Fruit fly (Drosophila melanogaster) whole organism, embryonic: ENCODE data around the gene CAHbeta.

Experiments used
- Abd-B ChIP-seq: fragments of 200-800 bp; sonication (Bioruptor generic); optimal IDR thresholded peaks from 2 replicates; lab custom pipeline; 2018; ENCODE audit warnings: missing biosample characterization, mild to moderate bottlenecking, missing genetic modification characterization, moderate library complexity
- CG13296 ChIP-seq: fragments of 200-800 bp; sonication (Bioruptor generic); optimal IDR thresholded peaks from 3 replicates; lab custom pipeline; 2018; ENCODE audit warnings: missing biosample characterization, mild to moderate bottlenecking, missing genetic modification characterization
- CG13424 ChIP-seq: fragments of 200-800 bp; sonication (Bioruptor generic); optimal IDR thresholded peaks from 2 replicates; lab custom pipeline; 2019; ENCODE audit warnings: missing biosample characterization, mild to moderate bottlenecking, missing genetic modification characterization, moderate library complexity
- CG14710 ChIP-seq: fragments of 200-800 bp; sonication (Bioruptor generic); optimal IDR thresholded peaks from 3 replicates; lab custom pipeline; 2019; ENCODE audit warnings: missing biosample characterization, mild to moderate bottlenecking, missing genetic modification characterization, moderate library complexity
- CG15269 ChIP-seq: fragments of 200-800 bp; sonication (Bioruptor generic); optimal IDR thresholded peaks from 2 replicates; lab custom pipeline; 2018; ENCODE audit warnings: missing biosample characterization, mild to moderate bottlenecking, missing genetic modification characterization, moderate library complexity
- CG15601 ChIP-seq: fragments of 200-800 bp; sonication (Bioruptor generic); optimal IDR thresholded peaks from 3 replicates; lab custom pipeline; 2019; ENCODE audit warnings: missing biosample characterization, mild to moderate bottlenecking, missing genetic modification characterization, moderate library complexity
- CG17328 ChIP-seq: fragments of 200-800 bp; sonication (Bioruptor generic); IDR thresholded peaks from 2 replicates; pipeline ENCODE4 v1.3.6; 2022; ENCODE audit warnings: missing biosample characterization, missing genetic modification characterization
- CG17361 ChIP-seq: fragments of 200-800 bp; sonication (Bioruptor generic); IDR thresholded peaks from 3 replicates; pipeline ENCODE4 v1.3.6; 2022; ENCODE audit warnings: missing biosample characterization, missing genetic modification characterization
- CG2678 ChIP-seq: fragments of 200-800 bp; sonication (Bioruptor generic); optimal IDR thresholded peaks from 3 replicates; lab custom pipeline; 2019; ENCODE audit warnings: missing biosample characterization, mild to moderate bottlenecking, missing genetic modification characterization, moderate library complexity
- CG30020 ChIP-seq: fragments of 200-800 bp; optimal IDR thresholded peaks from 2 replicates; lab custom pipeline; 2019; ENCODE audit warnings: missing biosample characterization, mild to moderate bottlenecking, missing genetic modification characterization, moderate library complexity
- CG33557 ChIP-seq: fragments of 200-800 bp; sonication (Bioruptor generic); optimal IDR thresholded peaks from 2 replicates; lab custom pipeline; 2019; ENCODE audit warnings: missing biosample characterization, mild to moderate bottlenecking, missing genetic modification characterization, moderate library complexity
- CG4424 ChIP-seq: fragments of 200-800 bp; sonication (Bioruptor generic); optimal IDR thresholded peaks from 3 replicates; lab custom pipeline; 2016; ENCODE audit warnings: missing biosample characterization, missing genetic modification characterization
- CG4707 ChIP-seq: fragments of 200-800 bp; sonication (Bioruptor generic); optimal IDR thresholded peaks from 2 replicates; lab custom pipeline; 2018; ENCODE audit warnings: missing biosample characterization, mild to moderate bottlenecking, missing genetic modification characterization, moderate library complexity
- CG7556 ChIP-seq: fragments of 200-800 bp; sonication (Bioruptor generic); optimal IDR thresholded peaks from 2 replicates; lab custom pipeline; 2017; ENCODE audit warnings: missing biosample characterization, mild to moderate bottlenecking, missing genetic modification characterization
- CG9727 ChIP-seq: fragments of 200-800 bp; sonication (Bioruptor generic); optimal IDR thresholded peaks from 3 replicates; lab custom pipeline; 2017; ENCODE audit warnings: missing biosample characterization, mild to moderate bottlenecking, missing genetic modification characterization
- CoRest ChIP-seq: fragments of 200-800 bp; sonication (Bioruptor generic); optimal IDR thresholded peaks from 3 replicates; lab custom pipeline; 2018; ENCODE audit warnings: missing biosample characterization, mild to moderate bottlenecking, missing genetic modification characterization, moderate library complexity
- D ChIP-seq, 2 experiments: fragments of 200-800 bp in 1 of 2; fragments of >200 bp in 1 of 2; sonication (Bioruptor generic) in 1 of 2; optimal IDR thresholded peaks; 2 replicates in 1 of 2; 3 replicates in 1 of 2; lab custom pipeline; 2017; ENCODE audit warnings: mild to moderate bottlenecking in 1 of 2, missing biosample characterization in 1 of 2, missing genetic modification characterization in 1 of 2, missing genetic modification reagents in 1 of 2
- Doc3 ChIP-seq: fragments of 200-800 bp; sonication (Bioruptor generic); IDR thresholded peaks from 3 replicates; pipeline ENCODE4 v1.3.6; 2022; ENCODE audit warnings: missing biosample characterization, missing genetic modification characterization; ENCODE audit not compliant: partially characterized antibody
- HLH54F ChIP-seq: fragments of 200-800 bp; sonication (Bioruptor generic); optimal IDR thresholded peaks from 3 replicates; lab custom pipeline; 2016; ENCODE audit warnings: missing biosample characterization, missing genetic modification characterization
- Hr51 ChIP-seq, 2 experiments: fragments of 200-800 bp; sonication (Bioruptor generic); optimal IDR thresholded peaks; 2 replicates in 1 of 2; 3 replicates in 1 of 2; lab custom pipeline; 2016 to 2018; ENCODE audit warnings: missing biosample characterization in 2 of 2, missing genetic modification characterization in 2 of 2, mild to moderate bottlenecking in 1 of 2, moderate library complexity in 1 of 2
- NFAT ChIP-seq: fragments of 200-800 bp; sonication (Bioruptor generic); IDR thresholded peaks from 2 replicates; pipeline ENCODE4 v1.3.6; 2022; ENCODE audit warnings: missing biosample characterization, missing genetic modification characterization
- Rfx ChIP-seq: fragments of 200-800 bp; sonication (Bioruptor generic); IDR thresholded peaks from 2 replicates; pipeline ENCODE4 v1.3.6; 2022; ENCODE audit warnings: missing biosample characterization, missing genetic modification characterization
- Sox100B ChIP-seq: fragments of 200-800 bp; sonication (Bioruptor generic); optimal IDR thresholded peaks from 3 replicates; lab custom pipeline; 2018; ENCODE audit warnings: missing biosample characterization, mild to moderate bottlenecking, missing genetic modification characterization
- Spps ChIP-seq: fragments of 200-800 bp; sonication (Bioruptor generic); optimal IDR thresholded peaks from 2 replicates; lab custom pipeline; 2018; ENCODE audit warnings: missing biosample characterization, mild to moderate bottlenecking, missing genetic modification characterization
- az2 ChIP-seq: fragments of 200-800 bp; sonication (Bioruptor generic); optimal IDR thresholded peaks from 3 replicates; lab custom pipeline; 2016; ENCODE audit warnings: missing biosample characterization, missing genetic modification characterization
- bcd ChIP-seq: fragments of 200-800 bp; sonication (Bioruptor generic); optimal IDR thresholded peaks from 2 replicates; lab custom pipeline; 2017; ENCODE audit warnings: missing biosample characterization, mild to moderate bottlenecking, missing genetic modification characterization
- bigmax ChIP-seq: fragments of 200-800 bp; sonication (Bioruptor generic); optimal IDR thresholded peaks from 2 replicates; lab custom pipeline; 2018; ENCODE audit warnings: missing biosample characterization, mild to moderate bottlenecking, missing genetic modification characterization
- chn ChIP-seq: fragments of 200-800 bp; sonication (Bioruptor generic); optimal IDR thresholded peaks from 2 replicates; lab custom pipeline; 2016; ENCODE audit warnings: missing biosample characterization, missing genetic modification characterization
- corto ChIP-seq: fragments of 200-800 bp; sonication (Bioruptor generic); optimal IDR thresholded peaks from 2 replicates; lab custom pipeline; 2016; ENCODE audit warnings: missing biosample characterization, mild to moderate bottlenecking, missing genetic modification characterization, moderate library complexity
- croc ChIP-seq: fragments of 200-800 bp; sonication (Bioruptor generic); conservative IDR thresholded peaks from 3 replicates; pipeline ENCODE4 v1.3.6; 2022; ENCODE audit warnings: missing biosample characterization, missing genetic modification characterization
- crp ChIP-seq, 2 experiments: fragments of 200-800 bp; sonication (Bioruptor generic); optimal IDR thresholded peaks; 2 replicates in 1 of 2; 3 replicates in 1 of 2; lab custom pipeline; 2017; ENCODE audit warnings: missing biosample characterization in 2 of 2, missing genetic modification characterization in 2 of 2, mild to moderate bottlenecking in 1 of 2, moderate library complexity in 1 of 2
- dmrt11E ChIP-seq: fragments of 200-800 bp; sonication (Bioruptor generic); optimal IDR thresholded peaks from 3 replicates; lab custom pipeline; 2018; ENCODE audit warnings: missing biosample characterization, mild to moderate bottlenecking, missing genetic modification characterization, moderate library complexity
- eve ChIP-seq, 2 experiments: fragments of >200 bp; optimal IDR thresholded peaks; 2 replicates each; lab custom pipeline; 2017; ENCODE audit warnings: missing biosample characterization in 2 of 2, missing genetic modification characterization in 2 of 2
- gem ChIP-seq: fragments of 200-800 bp; sonication (Bioruptor generic); optimal IDR thresholded peaks from 2 replicates; lab custom pipeline; 2019; ENCODE audit warnings: missing biosample characterization, mild to moderate bottlenecking, missing genetic modification characterization, moderate library complexity
- grn ChIP-seq: fragments of 200-800 bp; sonication (Bioruptor generic); optimal IDR thresholded peaks from 3 replicates; lab custom pipeline; 2017; ENCODE audit warnings: missing biosample characterization, missing genetic modification characterization
- hkb ChIP-seq, 2 experiments: fragments of 200-800 bp in 1 of 2; fragments of >200 bp in 1 of 2; sonication (Bioruptor generic) in 1 of 2; IDR thresholded peaks in 1 of 2; optimal IDR thresholded peaks in 1 of 2; 2 replicates each; pipeline versions ENCODE4 v1.3.6 to Lab custom; 2017 to 2022; ENCODE audit warnings: missing biosample characterization in 1 of 2, missing genetic modification characterization in 1 of 2
- nmo ChIP-seq: fragments of 200-800 bp; sonication (Bioruptor generic); optimal IDR thresholded peaks from 2 replicates; lab custom pipeline; 2018; ENCODE audit warnings: missing biosample characterization, mild to moderate bottlenecking, missing genetic modification characterization, moderate library complexity
- org-1 ChIP-seq: fragments of 200-800 bp; sonication (Bioruptor generic); optimal IDR thresholded peaks from 2 replicates; lab custom pipeline; 2017; ENCODE audit warnings: missing biosample characterization, missing genetic modification characterization
- prd ChIP-seq, 3 experiments: fragments of >200 bp in 2 of 3; fragments of 200-800 bp in 1 of 3; sonication (Bioruptor generic) in 1 of 3; optimal IDR thresholded peaks in 2 of 3; IDR thresholded peaks in 1 of 3; 2 replicates in 2 of 3; 3 replicates in 1 of 3; pipeline versions ENCODE4 v1.3.6 to Lab custom; 2017 to 2022; ENCODE audit warnings: missing biosample characterization in 1 of 3, missing genetic modification characterization in 1 of 3
- run ChIP-seq: fragments of 200-800 bp; sonication (Bioruptor generic); optimal IDR thresholded peaks from 3 replicates; lab custom pipeline; 2018; ENCODE audit warnings: missing biosample characterization, mild to moderate bottlenecking, missing genetic modification characterization
- tap ChIP-seq: fragments of 200-800 bp; optimal IDR thresholded peaks from 3 replicates; lab custom pipeline; 2019; ENCODE audit warnings: missing biosample characterization, mild to moderate bottlenecking, missing genetic modification characterization, moderate library complexity
- trem ChIP-seq: fragments of 200-800 bp; optimal IDR thresholded peaks from 3 replicates; lab custom pipeline; 2019; ENCODE audit warnings: missing biosample characterization, mild to moderate bottlenecking, missing genetic modification characterization, moderate library complexity
- ttk ChIP-seq: fragments of 200-800 bp; sonication (Bioruptor generic); IDR thresholded peaks from 2 replicates; pipeline ENCODE4 v2.1.2; 2022; ENCODE audit warnings: missing biosample characterization, missing genetic modification characterization
- tup ChIP-seq: fragments of 200-800 bp; sonication (Bioruptor generic); optimal IDR thresholded peaks from 2 replicates; lab custom pipeline; 2016; ENCODE audit warnings: missing biosample characterization, mild to moderate bottlenecking, missing genetic modification characterization, moderate library complexity
- zf30C ChIP-seq: fragments of 200-800 bp; sonication (Bioruptor generic); optimal IDR thresholded peaks from 3 replicates; lab custom pipeline; 2018; ENCODE audit warnings: missing biosample characterization, mild to moderate bottlenecking, missing genetic modification characterization

Gene CAHbeta

DNA sequence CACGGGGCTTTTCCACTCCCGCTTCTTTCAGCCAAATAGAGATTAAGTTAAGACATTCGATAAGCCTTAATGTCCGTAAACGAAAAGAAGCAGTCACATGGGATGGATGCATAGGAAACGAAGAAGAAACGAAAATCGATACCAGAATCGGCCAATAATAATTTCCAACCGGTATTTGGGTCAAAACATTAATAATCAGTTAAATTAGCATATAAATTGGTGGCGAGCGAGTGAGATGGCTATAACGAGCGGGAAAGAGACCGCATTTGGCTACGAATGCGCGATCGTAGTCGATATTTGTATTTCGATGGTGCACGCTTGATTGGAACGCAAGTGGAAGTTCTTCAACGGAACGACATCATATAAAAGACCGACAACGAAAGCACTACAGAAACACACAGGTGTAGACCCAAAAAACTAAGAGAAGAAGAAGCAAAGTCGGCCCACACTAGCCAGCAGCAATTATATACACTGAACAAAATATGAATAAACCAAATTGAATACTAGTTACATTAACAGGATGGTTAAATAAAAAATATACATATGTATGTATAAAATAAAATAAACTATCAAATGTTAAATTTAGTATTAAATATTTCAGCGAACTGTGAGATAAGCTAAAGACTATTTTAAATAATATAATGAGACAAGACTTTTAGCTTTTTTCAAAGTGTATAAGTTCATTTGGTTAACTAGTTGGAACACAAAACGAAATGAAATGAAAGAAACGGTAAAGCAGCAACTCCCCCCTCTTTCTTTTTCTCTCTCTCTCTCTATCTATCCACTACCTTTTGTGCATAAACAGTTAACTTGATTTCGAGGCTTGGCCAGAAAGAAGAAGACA lies 25.9 kb upstream of the CAHbeta start (continued):
- no peak for TF ChIP-seq tup (GFP tag; lab: Kevin White, UChicago)
- TF ChIP-seq prd (optimal IDR thresholded peaks at IDR 0.05; lab: Kevin White, UChicago) = no peak
- TF ChIP-seq prd (GFP tag; IDR thresholded peaks at IDR 0.05; lab: Robert Waterston, UW) = no peak; the same call in 2 of the 3 replicates
- TF ChIP-seq bigmax (GFP tag; lab: Kevin White, UChicago) = no peak
- TF ChIP-seq ttk = peak; percentile 69
- TF ChIP-seq eve (GFP tag; optimal IDR thresholded peaks at IDR 0.05; lab: Kevin White, UChicago) = peak in 1 of 2 experiments; percentile 48
- peak; percentile 87 for TF ChIP-seq CG17361 (GFP tag; lab: Robert Waterston, UW)
- TF ChIP-seq az2 (GFP tag; lab: Kevin White, UChicago) = peak; percentile 40
- TF ChIP-seq hkb (optimal IDR thresholded peaks at IDR 0.05; lab: Kevin White, UChicago) = no peak
- peak; percentile 28; the same call in 1 of the 2 replicates for TF ChIP-seq hkb (GFP tag; IDR thresholded peaks at IDR 0.05; lab: Robert Waterston, UW)
- TF ChIP-seq nmo (GFP tag; lab: Kevin White, UChicago) = peak; percentile 77
- TF ChIP-seq CG15601 (tag; lab: Kevin White, UChicago) = peak; percentile 77
- TF ChIP-seq bcd (GFP tag; lab: Kevin White, UChicago) = no peak
- TF ChIP-seq CG13296 (GFP tag; lab: Kevin White, UChicago) = peak; percentile 16
- TF ChIP-seq Hr51 (GFP tag; optimal IDR thresholded peaks at IDR 0.05; lab: Kevin White, UChicago) = peak in 1 of 2 experiments; percentile 75
- TF ChIP-seq grn (GFP tag; lab: Kevin White, UChicago) = peak; percentile 19
- TF ChIP-seq trem = peak; percentile 80
- no peak for TF ChIP-seq corto (GFP tag; lab: Kevin White, UChicago)
- peak; percentile 64 for TF ChIP-seq CG7556 (GFP tag; lab: Kevin White, UChicago)
- TF ChIP-seq CG4424 (GFP tag; lab: Kevin White, UChicago) = peak; percentile 58
- peak; percentile 88 for TF ChIP-seq gem (tag; lab: Kevin White, UChicago)
- TF ChIP-seq dmrt11E (tag; lab: Kevin White, UChicago) = peak; percentile 79
- TF ChIP-seq CG30020 (tag; lab: Kevin White, UChicago) = peak; percentile 24
- TF ChIP-seq CG9727 = peak; percentile 12
- TF ChIP-seq CG14710 (tag; lab: Kevin White, UChicago) = peak; percentile 77
- peak; percentile 57 for TF ChIP-seq CG15269
- peak; percentile 50 for TF ChIP-seq zf30C
- no peak for TF ChIP-seq crp (GFP tag; optimal IDR thresholded peaks at IDR 0.05; lab: Kevin White, UChicago)
- peak; percentile 60 for TF ChIP-seq CG33557 (GFP tag; lab: Kevin White, UChicago)
- TF ChIP-seq CG13424 = peak; percentile 77
- TF ChIP-seq Abd-B (GFP tag; lab: Kevin White, UChicago) = peak; percentile 42
- no peak for TF ChIP-seq HLH54F (GFP tag; lab: Kevin White, UChicago)
- peak; percentile 2 for TF ChIP-seq CG4707 (GFP tag; lab: Kevin White, UChicago)
- TF ChIP-seq Rfx (GFP tag; lab: Robert Waterston, UW) = no peak
- TF ChIP-seq CoRest (tag; lab: Kevin White, UChicago) = peak; percentile 66
- peak; percentile 84 for TF ChIP-seq CG2678 (tag; lab: Kevin White, UChicago)
- TF ChIP-seq NFAT = no peak
- TF ChIP-seq Spps (tag; lab: Kevin White, UChicago) = peak; percentile 64
- TF ChIP-seq chn (GFP tag; lab: Kevin White, UChicago) = no peak
- TF ChIP-seq Sox100B = peak; percentile 79
- peak; percentile 32 for TF ChIP-seq run
- TF ChIP-seq CG17328 (GFP tag; lab: Robert Waterston, UW) = peak; percentile 46; the same call in 1 of the 2 replicates
- no peak for TF ChIP-seq D (optimal IDR thresholded peaks at IDR 0.05; lab: Kevin White, UChicago)
- peak; percentile 55 for TF ChIP-seq D (GFP tag; optimal IDR thresholded peaks at IDR 0.05; lab: Kevin White, UChicago)
- peak; percentile 27 for TF ChIP-seq org-1
- peak; percentile 39 for TF ChIP-seq croc
- TF ChIP-seq Doc3 (GFP tag; lab: Robert Waterston, UW) = no peak
- peak; percentile 75 for TF ChIP-seq tap
